Fruit fly (Drosophila melanogaster) whole organism, embryonic: ENCODE measurements around the gene Gr64b.

Experiments
- B-H2 ChIP-seq: fragments of 200-800 bp; sonication (Bioruptor generic); optimal IDR thresholded peaks from 2 replicates; lab custom pipeline; 2018; ENCODE audit warnings: missing biosample characterization, mild to moderate bottlenecking, missing genetic modification characterization
- Blimp-1 ChIP-seq: fragments of 200-800 bp; sonication (Bioruptor generic); optimal IDR thresholded peaks from 3 replicates; lab custom pipeline; 2018; ENCODE audit warnings: missing biosample characterization, missing genetic modification characterization, mild to moderate bottlenecking, moderate library complexity, missing genetic modification reagents
- CG11560 ChIP-seq: fragments of 200-800 bp; sonication (Bioruptor generic); IDR thresholded peaks from 3 replicates; pipeline ENCODE4 v1.3.6; 2022; ENCODE audit warnings: missing biosample characterization, missing genetic modification characterization
- CG12104 ChIP-seq: fragments of 200-800 bp; sonication (Bioruptor generic); optimal IDR thresholded peaks from 3 replicates; lab custom pipeline; 2016; ENCODE audit warnings: missing biosample characterization, missing genetic modification characterization
- CG12236 ChIP-seq: fragments of 200-800 bp; sonication (Bioruptor generic); optimal IDR thresholded peaks from 2 replicates; lab custom pipeline; 2016; ENCODE audit warnings: missing biosample characterization, missing genetic modification characterization
- CG12391 ChIP-seq: fragments of 200-800 bp; sonication (Bioruptor generic); optimal IDR thresholded peaks from 3 replicates; lab custom pipeline; 2018; ENCODE audit warnings: missing biosample characterization, mild to moderate bottlenecking, missing genetic modification characterization, moderate library complexity
- CG13296 ChIP-seq: fragments of 200-800 bp; sonication (Bioruptor generic); optimal IDR thresholded peaks from 3 replicates; lab custom pipeline; 2018; ENCODE audit warnings: missing biosample characterization, mild to moderate bottlenecking, missing genetic modification characterization
- CG13775 ChIP-seq: fragments of 200-800 bp; sonication (Bioruptor generic); optimal IDR thresholded peaks from 3 replicates; lab custom pipeline; 2017; ENCODE audit warnings: missing biosample characterization, mild to moderate bottlenecking, missing genetic modification characterization
- CG14860 ChIP-seq: fragments of 200-800 bp; sonication (Bioruptor generic); IDR thresholded peaks from 3 replicates; pipeline ENCODE4 v1.3.6; 2022; ENCODE audit warnings: missing biosample characterization, missing genetic modification characterization; ENCODE audit not compliant: partially characterized antibody
- CG15269 ChIP-seq: fragments of 200-800 bp; sonication (Bioruptor generic); optimal IDR thresholded peaks from 2 replicates; lab custom pipeline; 2018; ENCODE audit warnings: missing biosample characterization, mild to moderate bottlenecking, missing genetic modification characterization, moderate library complexity
- CG15601 ChIP-seq: fragments of 200-800 bp; sonication (Bioruptor generic); optimal IDR thresholded peaks from 3 replicates; lab custom pipeline; 2019; ENCODE audit warnings: missing biosample characterization, mild to moderate bottlenecking, missing genetic modification characterization, moderate library complexity
- CG16779 ChIP-seq: fragments of 200-800 bp; sonication (Bioruptor generic); IDR thresholded peaks from 2 replicates; pipeline ENCODE4 v1.3.6; 2022; ENCODE audit warnings: missing biosample characterization, missing genetic modification characterization
- CG17568 ChIP-seq: fragments of 200-800 bp; sonication (Bioruptor generic); optimal IDR thresholded peaks from 2 replicates; lab custom pipeline; 2018; ENCODE audit warnings: missing biosample characterization, mild to moderate bottlenecking, missing genetic modification characterization, moderate library complexity
- CG18599 ChIP-seq: fragments of 200-800 bp; sonication (Bioruptor generic); optimal IDR thresholded peaks from 3 replicates; lab custom pipeline; 2017; ENCODE audit warnings: missing biosample characterization, missing genetic modification characterization, mild to moderate bottlenecking, moderate library complexity, missing genetic modification reagents
- CG2120 ChIP-seq: fragments of 200-800 bp; sonication (Bioruptor generic); optimal IDR thresholded peaks from 3 replicates; lab custom pipeline; 2016; ENCODE audit warnings: missing biosample characterization, missing genetic modification characterization
- CG2202 ChIP-seq: fragments of 200-800 bp; sonication (Bioruptor generic); optimal IDR thresholded peaks from 2 replicates; lab custom pipeline; 2018; ENCODE audit warnings: missing biosample characterization, mild to moderate bottlenecking, missing genetic modification characterization
- CG2889 ChIP-seq: fragments of 200-800 bp; sonication (Bioruptor generic); IDR thresholded peaks from 3 replicates; pipeline ENCODE4 v1.3.6; 2022; ENCODE audit warnings: missing biosample characterization, missing genetic modification characterization
- CG31365 ChIP-seq: fragments of 200-800 bp; sonication (Bioruptor generic); optimal IDR thresholded peaks from 2 replicates; lab custom pipeline; 2018; ENCODE audit warnings: missing biosample characterization, mild to moderate bottlenecking, missing genetic modification characterization
- CG3281 ChIP-seq: fragments of 200-800 bp; sonication (Bioruptor generic); optimal IDR thresholded peaks from 3 replicates; lab custom pipeline; 2017; ENCODE audit warnings: missing biosample characterization, mild to moderate bottlenecking, missing genetic modification characterization
- CG42726 ChIP-seq: fragments of 200-800 bp; sonication (Bioruptor generic); IDR thresholded peaks from 2 replicates; pipeline ENCODE4 v1.3.6; 2022; ENCODE audit warnings: missing biosample characterization, missing genetic modification characterization; ENCODE audit not compliant: partially characterized antibody
- CG4404 ChIP-seq: fragments of 200-800 bp; sonication (Bioruptor generic); IDR thresholded peaks from 2 replicates; pipeline ENCODE4 v1.3.6; 2022; ENCODE audit warnings: missing biosample characterization, missing genetic modification characterization
- CG4854 ChIP-seq: fragments of 200-800 bp; sonication (Bioruptor generic); optimal IDR thresholded peaks from 2 replicates; lab custom pipeline; 2016; ENCODE audit warnings: missing biosample characterization, missing genetic modification characterization, inconsistent platforms
- CG6854 ChIP-seq: fragments of 200-800 bp; sonication (Bioruptor generic); optimal IDR thresholded peaks from 3 replicates; lab custom pipeline; 2017; ENCODE audit warnings: missing biosample characterization, mild to moderate bottlenecking, missing genetic modification characterization
- CG7556 ChIP-seq: fragments of 200-800 bp; sonication (Bioruptor generic); optimal IDR thresholded peaks from 2 replicates; lab custom pipeline; 2017; ENCODE audit warnings: missing biosample characterization, mild to moderate bottlenecking, missing genetic modification characterization
- CG7928 ChIP-seq: fragments of 200-800 bp; sonication (Bioruptor generic); optimal IDR thresholded peaks from 2 replicates; lab custom pipeline; 2017; ENCODE audit warnings: missing biosample characterization, mild to moderate bottlenecking, missing genetic modification characterization
- CG9727 ChIP-seq: fragments of 200-800 bp; sonication (Bioruptor generic); optimal IDR thresholded peaks from 3 replicates; lab custom pipeline; 2017; ENCODE audit warnings: missing biosample characterization, mild to moderate bottlenecking, missing genetic modification characterization
- Dbx ChIP-seq: fragments of 200-800 bp; sonication (Bioruptor generic); IDR thresholded peaks from 3 replicates; pipeline ENCODE4 v1.3.6; 2022; ENCODE audit warnings: missing biosample characterization, missing genetic modification characterization
- HHEX ChIP-seq: fragments of 200-800 bp; sonication (Bioruptor generic); optimal IDR thresholded peaks from 3 replicates; lab custom pipeline; 2017; ENCODE audit warnings: missing biosample characterization, mild to moderate bottlenecking, missing genetic modification characterization, missing genetic modification reagents
- HLHmδ ChIP-seq: fragments of 200-800 bp; sonication (Bioruptor generic); optimal IDR thresholded peaks from 2 replicates; lab custom pipeline; 2018; ENCODE audit warnings: missing biosample characterization, mild to moderate bottlenecking, missing genetic modification characterization, moderate library complexity
- Hr39 ChIP-seq: fragments of >200 bp; optimal IDR thresholded peaks from 2 replicates; lab custom pipeline; 2017
- Lpt ChIP-seq: fragments of >200 bp; optimal IDR thresholded peaks from 2 replicates; lab custom pipeline; 2018; ENCODE audit warnings: missing biosample characterization, missing genetic modification characterization
- Oli ChIP-seq: fragments of 200-800 bp; sonication (Bioruptor generic); optimal IDR thresholded peaks from 2 replicates; lab custom pipeline; 2018; ENCODE audit warnings: missing biosample characterization, mild to moderate bottlenecking, missing genetic modification characterization, moderate library complexity
- Scr ChIP-seq: fragments of 200-800 bp; sonication (Bioruptor generic); IDR thresholded peaks from 2 replicates; pipeline ENCODE4 v1.3.6; 2022; ENCODE audit warnings: missing biosample characterization, missing genetic modification characterization; ENCODE audit not compliant: partially characterized antibody
- az2 ChIP-seq: fragments of 200-800 bp; sonication (Bioruptor generic); optimal IDR thresholded peaks from 3 replicates; lab custom pipeline; 2016; ENCODE audit warnings: missing biosample characterization, missing genetic modification characterization
- bbx ChIP-seq: fragments of 200-800 bp; sonication (Bioruptor generic); IDR thresholded peaks from 2 replicates; pipeline ENCODE4 v1.3.6; 2022; ENCODE audit warnings: missing biosample characterization, missing genetic modification characterization; ENCODE audit not compliant: partially characterized antibody
- bcd ChIP-seq: fragments of 200-800 bp; sonication (Bioruptor generic); optimal IDR thresholded peaks from 2 replicates; lab custom pipeline; 2017; ENCODE audit warnings: missing biosample characterization, mild to moderate bottlenecking, missing genetic modification characterization
- cad ChIP-seq: fragments of >200 bp; optimal IDR thresholded peaks from 2 replicates; lab custom pipeline; 2017; ENCODE audit warnings: missing biosample characterization, missing genetic modification characterization
- cato ChIP-seq: fragments of 200-800 bp; sonication (Bioruptor generic); optimal IDR thresholded peaks from 2 replicates; lab custom pipeline; 2016; ENCODE audit warnings: missing biosample characterization, missing genetic modification characterization, borderline replicate concordance
- dmrt11E ChIP-seq: fragments of 200-800 bp; sonication (Bioruptor generic); optimal IDR thresholded peaks from 3 replicates; lab custom pipeline; 2018; ENCODE audit warnings: missing biosample characterization, mild to moderate bottlenecking, missing genetic modification characterization, moderate library complexity
- exex ChIP-seq: fragments of 200-800 bp; sonication (Bioruptor generic); optimal IDR thresholded peaks from 4 replicates; lab custom pipeline; 2018; ENCODE audit warnings: missing biosample characterization, mild to moderate bottlenecking, missing genetic modification characterization, moderate library complexity
- hkb ChIP-seq, 2 experiments: fragments of 200-800 bp in 1 of 2; fragments of >200 bp in 1 of 2; sonication (Bioruptor generic) in 1 of 2; IDR thresholded peaks in 1 of 2; optimal IDR thresholded peaks in 1 of 2; 2 replicates each; pipeline versions ENCODE4 v1.3.6 to Lab custom; 2017 to 2022; ENCODE audit warnings: missing biosample characterization in 1 of 2, missing genetic modification characterization in 1 of 2
- knrl ChIP-seq: fragments of 200-800 bp; sonication (Bioruptor generic); IDR thresholded peaks from 3 replicates; pipeline ENCODE4 v1.3.6; 2022; ENCODE audit warnings: missing biosample characterization, missing genetic modification characterization; ENCODE audit not compliant: partially characterized antibody
- lbe ChIP-seq: fragments of 200-800 bp; sonication (Bioruptor generic); optimal IDR thresholded peaks from 2 replicates; lab custom pipeline; 2016; ENCODE audit warnings: missing biosample characterization, mild to moderate bottlenecking, missing genetic modification characterization
- lola ChIP-seq, 3 experiments: fragments of >200 bp in 2 of 3; fragments of 200-800 bp in 1 of 3; sonication (Bioruptor generic) in 1 of 3; optimal IDR thresholded peaks; 2 replicates each; lab custom pipeline; 2017 to 2019; ENCODE audit warnings: missing biosample characterization in 3 of 3, missing genetic modification characterization in 3 of 3, mild to moderate bottlenecking in 1 of 3, moderate library complexity in 1 of 3
- p53 ChIP-seq: fragments of 200-800 bp; sonication (Bioruptor generic); optimal IDR thresholded peaks from 2 replicates; lab custom pipeline; 2016; ENCODE audit warnings: missing biosample characterization, missing genetic modification characterization
- sisA ChIP-seq: fragments of 200-800 bp; sonication (Bioruptor generic); IDR thresholded peaks from 2 replicates; pipeline ENCODE4 v1.3.6; 2022; ENCODE audit warnings: missing biosample characterization, missing genetic modification characterization
- slou ChIP-seq: fragments of 200-800 bp; sonication (Bioruptor generic); optimal IDR thresholded peaks from 3 replicates; lab custom pipeline; 2016; ENCODE audit warnings: missing biosample characterization, missing genetic modification characterization
- sob ChIP-seq: fragments of 200-800 bp; sonication (Bioruptor generic); IDR thresholded peaks from 2 replicates; pipeline ENCODE4 v1.3.6; 2022; ENCODE audit warnings: missing biosample characterization, missing genetic modification characterization
- tio ChIP-seq: fragments of 200-800 bp; sonication (Bioruptor generic); optimal IDR thresholded peaks from 2 replicates; lab custom pipeline; 2017; ENCODE audit warnings: missing biosample characterization, missing genetic modification characterization, inconsistent platforms
- tx ChIP-seq: fragments of 200-800 bp; sonication (Bioruptor generic); optimal IDR thresholded peaks from 2 replicates; lab custom pipeline; 2016; ENCODE audit warnings: missing biosample characterization, missing genetic modification characterization

Gr64b gene

dm6 chr3L:4016754-4017153 is 11.7 kb upstream of the Gr64b start (continued):
- peak; percentile 68 for TF ChIP-seq CG9727 (GFP tag; lab: Kevin White, UChicago)
- no peak for TF ChIP-seq CG2120 (GFP tag; lab: Kevin White, UChicago)
- TF ChIP-seq lola (GFP tag; optimal IDR thresholded peaks at IDR 0.05; lab: Kevin White, UChicago), result peak in 1 of 3 experiments; percentile 76
- TF ChIP-seq CG18599 (GFP tag; lab: Kevin White, UChicago), result no peak
- TF ChIP-seq CG2202, result peak; percentile 60
- no peak for TF ChIP-seq CG17568 (GFP tag; lab: Kevin White, UChicago)
- TF ChIP-seq Hr39 (lab: Kevin White, UChicago), result no peak
- no peak for TF ChIP-seq CG42726 (GFP tag; lab: Robert Waterston, UW)
- TF ChIP-seq CG12104, result no peak
- TF ChIP-seq CG4854, result no peak
- no peak for TF ChIP-seq CG13296 (GFP tag; lab: Kevin White, UChicago)
- no peak for TF ChIP-seq slou
- peak; percentile 36 for TF ChIP-seq cato (GFP tag; lab: Kevin White, UChicago)
- no peak for TF ChIP-seq cad
- TF ChIP-seq hkb (optimal IDR thresholded peaks at IDR 0.05; lab: Kevin White, UChicago), result no peak
- peak; percentile 65 for TF ChIP-seq hkb (GFP tag; IDR thresholded peaks at IDR 0.05; lab: Robert Waterston, UW)
- TF ChIP-seq lbe (GFP tag; lab: Kevin White, UChicago), result no peak
- TF ChIP-seq CG6854 (GFP tag; lab: Kevin White, UChicago), result no peak
- TF ChIP-seq Blimp-1 (GFP tag; lab: Kevin White, UChicago), result peak; percentile 68
- TF ChIP-seq CG12391 (tag; lab: Kevin White, UChicago), result peak; percentile 61
- TF ChIP-seq Scr (GFP tag; lab: Robert Waterston, UW), result no peak
- TF ChIP-seq CG15269 (tag; lab: Kevin White, UChicago), result peak; percentile 29
- no peak for TF ChIP-seq HLHmδ (GFP tag; lab: Kevin White, UChicago)
- peak; percentile 75 for TF ChIP-seq az2 (GFP tag; lab: Kevin White, UChicago)
- TF ChIP-seq CG15601 (tag; lab: Kevin White, UChicago), result peak; percentile 65
- TF ChIP-seq knrl (GFP tag; lab: Robert Waterston, UW), result no peak
- 0 out of 3 replicates have a peak, but pooled peaks have one; percentile 34 for TF ChIP-seq CG2889 (GFP tag; lab: Robert Waterston, UW)
- no peak for TF ChIP-seq Dbx (GFP tag; lab: Robert Waterston, UW)
- no peak for TF ChIP-seq Lpt (GFP tag; lab: Kevin White, UChicago)
- TF ChIP-seq CG3281 (GFP tag; lab: Kevin White, UChicago), result no peak
- peak; percentile 42 for TF ChIP-seq CG13775 (GFP tag; lab: Kevin White, UChicago)
- TF ChIP-seq CG12236 (GFP tag; lab: Kevin White, UChicago), result peak; percentile 39
- TF ChIP-seq CG11560 (tag; lab: Robert Waterston, UW), result peak; percentile 34; the same call in 1 of the 3 replicates
- no peak for TF ChIP-seq CG14860
- no peak for TF ChIP-seq CG16779 (GFP tag; lab: Robert Waterston, UW)
- no peak for TF ChIP-seq CG7928 (GFP tag; lab: Kevin White, UChicago)
- peak; percentile 65 for TF ChIP-seq Oli
- peak; percentile 33; the same call in 1 of the 2 replicates for TF ChIP-seq sob (GFP tag; lab: Robert Waterston, UW)
- TF ChIP-seq CG4404, result peak; percentile 86
- TF ChIP-seq p53 (GFP tag; lab: Kevin White, UChicago), result peak; percentile 0
- TF ChIP-seq CG31365 (tag; lab: Kevin White, UChicago), result peak; percentile 19
- peak; percentile 21 for TF ChIP-seq tx
- peak; percentile 27 for TF ChIP-seq CG7556 (GFP tag; lab: Kevin White, UChicago)
- TF ChIP-seq HHEX, result peak; percentile 35
- TF ChIP-seq B-H2 (GFP tag; lab: Kevin White, UChicago), result no peak
- TF ChIP-seq bbx (GFP tag; lab: Robert Waterston, UW), result no peak
- TF ChIP-seq tio (GFP tag; lab: Kevin White, UChicago), result peak; percentile 35
- peak; percentile 88 for TF ChIP-seq dmrt11E
- peak; percentile 46 for TF ChIP-seq bcd (GFP tag; lab: Kevin White, UChicago)
- TF ChIP-seq sisA (GFP tag; lab: Robert Waterston, UW), result peak; percentile 79
- no peak for TF ChIP-seq exex
